Worm (Caenorhabditis elegans) whole organism, mixed stage, embryonic: Measurements from ENCODE around the gene srg-53.

Experiments used
- M03D4.4 ChIP-seq: sonication (generic microtip); optimal IDR thresholded peaks from 2 replicates; lab custom pipeline; 2017; ENCODE audit warnings: mild to moderate bottlenecking, missing genetic modification characterization, missing compliant biosample characterization
- bed-3 ChIP-seq: fragments of 200-800 bp; sonication (Bioruptor generic); optimal IDR thresholded peaks from 3 replicates; lab custom pipeline; 2018; ENCODE audit warnings: mild to moderate bottlenecking, missing genetic modification characterization, moderate library complexity, missing compliant biosample characterization
- blmp-1 ChIP-seq: fragments of 150-350 bp; optimal IDR thresholded peaks from 2 replicates; lab custom pipeline; 2014; ENCODE audit warnings: missing biosample characterization, missing genetic modification characterization
- ceh-39 ChIP-seq: fragments of 150-350 bp; optimal IDR thresholded peaks from 2 replicates; lab custom pipeline; 2014; ENCODE audit warnings: missing biosample characterization, missing genetic modification characterization
- ceh-43 ChIP-seq: fragments of 200-800 bp; sonication (Bioruptor generic); optimal IDR thresholded peaks from 2 replicates; lab custom pipeline; 2018; ENCODE audit warnings: mild to moderate bottlenecking, missing genetic modification characterization, moderate library complexity, missing compliant biosample characterization
- ceh-83 ChIP-seq: fragments of 200-800 bp; sonication (Bioruptor generic); optimal IDR thresholded peaks from 2 replicates; lab custom pipeline; 2018; ENCODE audit warnings: mild to moderate bottlenecking, missing genetic modification characterization, missing compliant biosample characterization
- ces-1 ChIP-seq: fragments of 150-350 bp; optimal IDR thresholded peaks from 2 replicates; lab custom pipeline; 2014; ENCODE audit warnings: missing biosample characterization, missing genetic modification reagents, missing genetic modification characterization
- cnd-1 ChIP-seq: fragments of 200-800 bp; sonication (Bioruptor generic); optimal IDR thresholded peaks from 2 replicates; lab custom pipeline; 2018; ENCODE audit warnings: mild to moderate bottlenecking, missing genetic modification characterization, missing compliant biosample characterization
- drap-1 ChIP-seq: fragments of 200-800 bp; sonication (Bioruptor generic); optimal IDR thresholded peaks from 3 replicates; lab custom pipeline; 2018; ENCODE audit warnings: mild to moderate bottlenecking, missing genetic modification characterization, missing compliant biosample characterization
- elt-1 ChIP-seq: sonication (generic microtip); optimal IDR thresholded peaks from 2 replicates; lab custom pipeline; 2017; ENCODE audit warnings: missing genetic modification characterization, mild to moderate bottlenecking, missing compliant biosample characterization, antibody characterized with exemption, moderate library complexity, borderline replicate concordance; ENCODE audit not compliant: insufficient read depth
- elt-3 ChIP-seq: fragments of 150-350 bp; optimal IDR thresholded peaks from 2 replicates; lab custom pipeline; 2014; ENCODE audit warnings: missing biosample characterization, missing genetic modification characterization
- flh-1 ChIP-seq: fragments of 200-800 bp; sonication (Bioruptor generic); optimal IDR thresholded peaks from 2 replicates; lab custom pipeline; 2018; ENCODE audit warnings: mild to moderate bottlenecking, missing genetic modification characterization, moderate library complexity, missing compliant biosample characterization
- ham-2 ChIP-seq: fragments of 200-800 bp; sonication (Bioruptor generic); optimal IDR thresholded peaks from 2 replicates; lab custom pipeline; 2018; ENCODE audit warnings: mild to moderate bottlenecking, missing genetic modification characterization, missing compliant biosample characterization
- hlh-1 ChIP-seq: fragments of 150-350 bp; optimal IDR thresholded peaks from 2 replicates; lab custom pipeline; 2014; ENCODE audit warnings: missing biosample characterization, missing genetic modification reagents, missing genetic modification characterization
- lin-13 ChIP-seq: fragments of 150-350 bp; optimal IDR thresholded peaks from 2 replicates; lab custom pipeline; 2014; ENCODE audit warnings: missing biosample characterization, missing genetic modification characterization
- lin-32 ChIP-seq: fragments of 200-800 bp; sonication (Bioruptor generic); optimal IDR thresholded peaks from 2 replicates; lab custom pipeline; 2018; ENCODE audit warnings: mild to moderate bottlenecking, missing genetic modification characterization, missing compliant biosample characterization
- lsy-2 ChIP-seq: fragments of 150-350 bp; optimal IDR thresholded peaks from 2 replicates; lab custom pipeline; 2014; ENCODE audit warnings: missing biosample characterization, missing genetic modification characterization
- mab-5 ChIP-seq: fragments of 150-350 bp; optimal IDR thresholded peaks from 2 replicates; lab custom pipeline; 2014; ENCODE audit warnings: missing biosample characterization, missing genetic modification characterization
- mep-1 ChIP-seq: fragments of 150-350 bp; optimal IDR thresholded peaks from 2 replicates; lab custom pipeline; 2017; ENCODE audit warnings: missing biosample characterization, missing genetic modification reagents, missing genetic modification characterization, inconsistent platforms
- mls-2 ChIP-seq: sonication (generic microtip); optimal IDR thresholded peaks from 2 replicates; lab custom pipeline; 2016; ENCODE audit warnings: mild to moderate bottlenecking, missing genetic modification characterization, moderate library complexity, missing compliant biosample characterization
- nhr-12 ChIP-seq: fragments of 150-350 bp; optimal IDR thresholded peaks from 2 replicates; lab custom pipeline; 2014; ENCODE audit warnings: missing biosample characterization, missing genetic modification characterization
- nhr-2 ChIP-seq: fragments of 150-350 bp; optimal IDR thresholded peaks from 2 replicates; lab custom pipeline; 2014; ENCODE audit warnings: missing biosample characterization, missing genetic modification characterization
- nhr-237 ChIP-seq: fragments of 150-350 bp; optimal IDR thresholded peaks from 2 replicates; lab custom pipeline; 2014; ENCODE audit warnings: missing biosample characterization, missing genetic modification characterization
- nhr-28 ChIP-seq: fragments of 150-350 bp; optimal IDR thresholded peaks from 2 replicates; lab custom pipeline; 2014; ENCODE audit warnings: missing biosample characterization, missing genetic modification characterization
- nhr-76 ChIP-seq: sonication (generic microtip); optimal IDR thresholded peaks from 2 replicates; lab custom pipeline; 2017; ENCODE audit warnings: missing biosample characterization, missing genetic modification characterization
- pha-4 ChIP-seq: fragments of 150-350 bp; optimal IDR thresholded peaks from 2 replicates; lab custom pipeline; 2018; ENCODE audit warnings: missing biosample characterization, missing genetic modification reagents, missing genetic modification characterization
- sem-2 ChIP-seq: fragments of 200-800 bp; sonication (Bioruptor generic); optimal IDR thresholded peaks from 2 replicates; lab custom pipeline; 2018; ENCODE audit warnings: mild to moderate bottlenecking, missing genetic modification characterization, missing compliant biosample characterization
- snpc-4 ChIP-seq: fragments of 150-350 bp; optimal IDR thresholded peaks from 2 replicates; lab custom pipeline; 2014; ENCODE audit warnings: missing biosample characterization, missing genetic modification characterization
- sptf-1 ChIP-seq: sonication (generic microtip); optimal IDR thresholded peaks from 2 replicates; lab custom pipeline; 2017; ENCODE audit warnings: mild to moderate bottlenecking, missing genetic modification characterization, moderate library complexity, missing compliant biosample characterization
- tbx-8 ChIP-seq: fragments of 200-800 bp; sonication (Bioruptor generic); optimal IDR thresholded peaks from 2 replicates; lab custom pipeline; 2018; ENCODE audit warnings: mild to moderate bottlenecking, missing genetic modification characterization, moderate library complexity, missing compliant biosample characterization
- unc-120 ChIP-seq: sonication (generic microtip); optimal IDR thresholded peaks from 2 replicates; lab custom pipeline; 2017; ENCODE audit warnings: missing genetic modification characterization, missing compliant biosample characterization; ENCODE audit not compliant: poor library complexity, severe bottlenecking
- unc-39 ChIP-seq: fragments of 150-350 bp; optimal IDR thresholded peaks from 2 replicates; lab custom pipeline; 2014; ENCODE audit warnings: missing biosample characterization, missing genetic modification characterization
- unc-62 ChIP-seq: fragments of 150-350 bp; optimal IDR thresholded peaks from 2 replicates; lab custom pipeline; 2014; ENCODE audit warnings: missing biosample characterization, missing genetic modification reagents, missing genetic modification characterization
- zip-8 ChIP-seq: fragments of 150-350 bp; optimal IDR thresholded peaks from 2 replicates; lab custom pipeline; 2014; ENCODE audit warnings: missing biosample characterization, missing genetic modification characterization
- ztf-11 ChIP-seq: fragments of 150-350 bp; optimal IDR thresholded peaks from 2 replicates; lab custom pipeline; 2014; ENCODE audit warnings: missing biosample characterization, missing genetic modification characterization

Gene srg-53

ce11 chrV:893437-894018 lies 14.3 kb downstream of the srg-53 start, which contains the start of the genes srlf-23 and srlf-20:
Gene srlf-23 (minus strand): TSS chrV:893537.
Gene srlf-20 (plus strand): TSS chrV:893968.
- TF ChIP-seq M03D4.4 (tag; lab: Kevin White, UChicago) (no peak), pha-4 (no peak), ceh-43 (GFP tag; lab: Kevin White, UChicago) (no peak), sem-2 (GFP tag; lab: Kevin White, UChicago) (no peak)

- TF ChIP-seq nhr-12 (no peak), elt-3 (tag; lab: Kevin White, UChicago) (no peak), hlh-1 (tag; lab: Kevin White, UChicago) (no peak), drap-1 (GFP tag; lab: Kevin White, UChicago) (no peak), cnd-1 (tag; lab: Kevin White, UChicago) (no peak), lin-32 (GFP tag; lab: Kevin White, UChicago) (no peak), lsy-2 (tag; lab: Kevin White, UChicago) (no peak), ces-1 (GFP tag; lab: Kevin White, UChicago) (no peak)
Measured at ce11 chrV:899087-899486, 19.8 kb downstream of the srg-53 start, which contains the start of gene nas-32. Gene nas-32 (minus strand): TSS chrV:899187.

- no peak for TF ChIP-seq bed-3
- TF ChIP-seq sem-2 (GFP tag; lab: Kevin White, UChicago), result no peak
- TF ChIP-seq nhr-12, result no peak
- no peak for TF ChIP-seq nhr-2 (tag; lab: Kevin White, UChicago)
- TF ChIP-seq drap-1 (GFP tag; lab: Kevin White, UChicago), result no peak
- TF ChIP-seq lin-13 (tag; lab: Kevin White, UChicago), result no peak
- TF ChIP-seq nhr-76 (tag; lab: Kevin White, UChicago), result no peak
- no peak for TF ChIP-seq M03D4.4 (tag; lab: Kevin White, UChicago)
Measured at ce11 chrV:903460-903859, 24.2 kb downstream of the srg-53 start, which contains the start of gene fmo-5. Gene fmo-5 (minus strand): TSS chrV:903665.

ce11 chrV:904232-904983 lies 25.1 kb downstream of the srg-53 start, which contains the start of gene trm-2A:
Gene trm-2A (plus strand): TSS chrV:904963.
- TF ChIP-seq elt-1 (tag; lab: Kevin White, UChicago), result no peak
- TF ChIP-seq nhr-76 (tag; lab: Kevin White, UChicago), result no peak
- no peak for TF ChIP-seq bed-3
- TF ChIP-seq sptf-1 (tag; lab: Kevin White, UChicago), result no peak
- peak; percentile 81 for TF ChIP-seq mep-1
- no peak for TF ChIP-seq blmp-1 (tag; lab: Kevin White, UChicago)
- TF ChIP-seq snpc-4 (tag; lab: Kevin White, UChicago), result no peak
- no peak for TF ChIP-seq cnd-1 (tag; lab: Kevin White, UChicago)
- no peak for TF ChIP-seq tbx-8 (GFP tag; lab: Kevin White, UChicago)
- peak; percentile 63 for TF ChIP-seq pha-4
- no peak for TF ChIP-seq mab-5 (tag; lab: Kevin White, UChicago)
- peak; percentile 51 for TF ChIP-seq lsy-2 (tag; lab: Kevin White, UChicago)
- TF ChIP-seq ham-2 (GFP tag; lab: Kevin White, UChicago), result no peak
- TF ChIP-seq unc-39 (tag; lab: Kevin White, UChicago), result no peak
- no peak for TF ChIP-seq drap-1 (GFP tag; lab: Kevin White, UChicago)
- TF ChIP-seq zip-8, result no peak
- TF ChIP-seq ceh-43 (GFP tag; lab: Kevin White, UChicago), result no peak
- peak; percentile 17 for TF ChIP-seq hlh-1 (tag; lab: Kevin White, UChicago)
- no peak for TF ChIP-seq unc-62 (GFP tag; lab: Kevin White, UChicago)
- no peak for TF ChIP-seq nhr-12
- TF ChIP-seq ceh-83, result no peak
- no peak for TF ChIP-seq elt-3 (tag; lab: Kevin White, UChicago)
- TF ChIP-seq ztf-11, result no peak
- no peak for TF ChIP-seq flh-1 (GFP tag; lab: Kevin White, UChicago)
- TF ChIP-seq lin-32 (GFP tag; lab: Kevin White, UChicago), result no peak
- TF ChIP-seq ces-1 (GFP tag; lab: Kevin White, UChicago), result peak; percentile 50
- peak; percentile 38 for TF ChIP-seq ceh-39
- TF ChIP-seq lin-13 (tag; lab: Kevin White, UChicago), result peak; percentile 59
- no peak for TF ChIP-seq nhr-2 (tag; lab: Kevin White, UChicago)
- TF ChIP-seq nhr-237 (tag; lab: Kevin White, UChicago), result peak; percentile 37
- no peak for TF ChIP-seq M03D4.4 (tag; lab: Kevin White, UChicago)
- no peak for TF ChIP-seq nhr-28
- TF ChIP-seq mls-2 (tag; lab: Kevin White, UChicago), result no peak
- TF ChIP-seq sem-2 (GFP tag; lab: Kevin White, UChicago), result no peak
- peak; percentile 4 for TF ChIP-seq unc-120 (tag; lab: Kevin White, UChicago)
